Fruit fly (Drosophila melanogaster) whole organism, adult: ENCODE measurements around the gene CG17929.

Experiments used
- CG14711 ChIP-seq: fragments of 200-800 bp; sonication (Bioruptor generic); optimal IDR thresholded peaks from 2 replicates; lab custom pipeline; 2018; ENCODE audit warnings: missing biosample characterization, mild to moderate bottlenecking, missing genetic modification characterization, moderate library complexity
- CG5204 ChIP-seq: fragments of 200-800 bp; sonication (Bioruptor generic); optimal IDR thresholded peaks from 2 replicates; lab custom pipeline; 2016; ENCODE audit warnings: missing biosample characterization, missing genetic modification characterization
- CG7101 ChIP-seq: fragments of 200-800 bp; sonication (Bioruptor generic); optimal IDR thresholded peaks from 2 replicates; lab custom pipeline; 2018; ENCODE audit warnings: missing biosample characterization, mild to moderate bottlenecking, missing genetic modification characterization, moderate library complexity
- Hr96 ChIP-seq: fragments of 200-800 bp; sonication (Bioruptor generic); optimal IDR thresholded peaks from 2 replicates; lab custom pipeline; 2016; ENCODE audit warnings: missing biosample characterization, missing genetic modification characterization
- Mnt ChIP-seq: fragments of 200-800 bp; sonication (Bioruptor generic); optimal IDR thresholded peaks from 2 replicates; lab custom pipeline; 2016; ENCODE audit warnings: missing biosample characterization, mild to moderate bottlenecking, missing genetic modification characterization
- cnc ChIP-seq, 2 experiments: fragments of >200 bp; optimal IDR thresholded peaks; 2 replicates each; lab custom pipeline; 2017
- kay ChIP-seq: fragments of 200-800 bp; sonication (Bioruptor generic); peaks from one replicate; lab custom pipeline; 2016; ENCODE audit warnings: missing biosample characterization, missing genetic modification characterization, borderline replicate concordance
- ovo ChIP-seq: fragments of 200-800 bp; sonication (Bioruptor generic); optimal IDR thresholded peaks from 2 replicates; lab custom pipeline; 2016; ENCODE audit warnings: missing biosample characterization, missing genetic modification characterization
- pad ChIP-seq: fragments of 200-800 bp; sonication (Bioruptor generic); optimal IDR thresholded peaks from 3 replicates; lab custom pipeline; 2017; ENCODE audit warnings: missing biosample characterization, missing genetic modification characterization, mild to moderate bottlenecking, moderate library complexity, missing genetic modification reagents
- tj ChIP-seq: fragments of 200-800 bp; sonication (Bioruptor generic); optimal IDR thresholded peaks from 3 replicates; lab custom pipeline; 2017; ENCODE audit warnings: missing biosample characterization, mild to moderate bottlenecking, missing genetic modification characterization, moderate library complexity
- toe ChIP-seq: fragments of 200-800 bp; sonication (Bioruptor generic); optimal IDR thresholded peaks from 2 replicates; lab custom pipeline; 2016; ENCODE audit warnings: missing biosample characterization, missing genetic modification characterization

dm6 chr3R:16305185-16305989, 19.9 kb upstream of the CG17929 start, which contains the start of gene Zip89B:
- TF ChIP-seq tj (GFP tag; lab: Kevin White, UChicago) (peak; percentile 89), Mnt (peak; percentile 7), kay (no peak), toe (no peak), pad (GFP tag; lab: Kevin White, UChicago) (no peak), CG5204 (GFP tag; lab: Kevin White, UChicago) (no peak), ovo (GFP tag; lab: Kevin White, UChicago) (peak; percentile 93), CG14711 (peak; percentile 76), cnc (optimal IDR thresholded peaks at IDR 0.05; lab: Kevin White, UChicago) (no peak), CG7101 (no peak), Hr96 (GFP tag; lab: Kevin White, UChicago) (no peak)
